Fruit fly (Drosophila melanogaster) Kc167 (cell line): Measurements from ENCODE around the gene CG15435.

Experiments
- Myc ChIP-seq: fragments of >200 bp; optimal IDR thresholded peaks from 2 replicates; lab custom pipeline; 2017; ENCODE audit warnings: missing external identifiers
- Sin3A ChIP-seq: fragments of >200 bp; optimal IDR thresholded peaks from 2 replicates; lab custom pipeline; 2018; ENCODE audit warnings: missing external identifiers
- h ChIP-seq: fragments of >200 bp; optimal IDR thresholded peaks from 3 replicates; lab custom pipeline; 2018; ENCODE audit warnings: missing external identifiers
- insv ChIP-seq: fragments of >200 bp; optimal IDR thresholded peaks from 3 replicates; lab custom pipeline; 2018; ENCODE audit warnings: missing external identifiers
- psq ChIP-seq: fragments of >200 bp; optimal IDR thresholded peaks from 2 replicates; lab custom pipeline; 2017; ENCODE audit warnings: missing external identifiers
- ttk ChIP-seq: sonication (Bioruptor generic); optimal IDR thresholded peaks from 2 replicates; lab custom pipeline; 2017; ENCODE audit warnings: missing external identifiers

The CG15435 gene

dm6 chr2L:4477978-4478377, 18.4 kb downstream of the CG15435 start:
- no peak for TF ChIP-seq psq
- no peak for TF ChIP-seq h (lab: Kevin White, UChicago)
- no peak for TF ChIP-seq insv (lab: Kevin White, UChicago)
- no peak for TF ChIP-seq ttk (lab: Kevin White, UChicago)
- TF ChIP-seq Myc = no peak
- TF ChIP-seq Sin3A (lab: Kevin White, UChicago) = no peak
